ENCODE assay signal across 4 worm cellular contexts in the genomic region with DNA sequence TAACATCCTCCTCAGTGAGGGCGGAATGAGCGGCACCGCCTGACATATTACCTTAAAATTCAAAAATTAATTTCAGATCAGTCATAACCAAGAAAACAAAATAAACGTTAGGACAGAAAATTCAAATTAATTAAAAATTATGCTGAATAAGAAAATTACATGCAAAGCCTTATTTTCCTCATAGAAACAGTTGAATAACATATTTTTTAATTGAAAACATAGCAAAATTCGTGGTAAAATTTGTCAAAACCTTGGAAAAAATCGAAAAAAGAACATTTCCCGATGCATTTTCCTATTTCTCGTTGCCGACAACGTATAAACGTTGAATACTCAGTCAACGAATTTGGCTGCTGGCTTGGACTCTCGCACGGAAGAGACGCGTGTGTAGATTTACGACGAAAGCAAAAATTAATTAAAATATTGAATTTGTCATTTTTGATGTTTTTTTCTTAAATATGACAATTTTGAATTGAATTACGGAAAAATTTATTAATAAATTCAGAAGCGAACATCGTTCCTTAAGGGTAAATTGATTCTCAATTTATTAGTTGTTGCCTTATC.
TF ChIP-seq lines count a peak whose summit lies in the region.

A gene (minus strand): TSS at position 51 of the 561 bp plus-strand sequence.
A gene (plus strand): TSS at position 424 of the 561 bp plus-strand sequence.

TF ChIP-seq in whole organism, L2 larva, 48 proteins besides CTCF, POLR2A, EP300 and RAD21 (continues in another document):
- TF ChIP-seq Y55F3AM.14 (GFP tag; optimal IDR thresholded peaks at IDR 0.05; lab: Kevin White, UChicago) = no peak
- peak; percentile 51 for TF ChIP-seq nhr-77 (tag; optimal IDR thresholded peaks at IDR 0.05; lab: Kevin White, UChicago)
- peak; percentile 91 for TF ChIP-seq sem-4 (tag; optimal IDR thresholded peaks at IDR 0.05; lab: Kevin White, UChicago)
- TF ChIP-seq mdl-1 (tag; optimal IDR thresholded peaks at IDR 0.05; lab: Kevin White, UChicago) = peak in 1 of 2 experiments; percentile 45
- TF ChIP-seq nhr-12 (tag; optimal IDR thresholded peaks at IDR 0.05; lab: Kevin White, UChicago) = no peak
- peak; percentile 57 for TF ChIP-seq ceh-82 (tag; optimal IDR thresholded peaks at IDR 0.05; lab: Kevin White, UChicago)
- TF ChIP-seq ama-1 (optimal IDR thresholded peaks at IDR 0.05; lab: Kevin White, UChicago) = peak; percentile 64
- peak; percentile 80 for TF ChIP-seq egl-27 (tag; optimal IDR thresholded peaks at IDR 0.05; lab: Kevin White, UChicago)
- TF ChIP-seq fos-1 (tag; optimal IDR thresholded peaks at IDR 0.05; lab: Kevin White, UChicago) = peak; percentile 92
- no peak for TF ChIP-seq ztf-11 (tag; optimal IDR thresholded peaks at IDR 0.05; lab: Kevin White, UChicago)
- peak; percentile 89 for TF ChIP-seq lin-11 (tag; optimal IDR thresholded peaks at IDR 0.05; lab: Kevin White, UChicago)
- peak; percentile 97 for TF ChIP-seq R02D3.7 (tag; optimal IDR thresholded peaks at IDR 0.05; lab: Kevin White, UChicago)
- peak; percentile 91 to 98 for TF ChIP-seq lsy-2 (tag; optimal IDR thresholded peaks at IDR 0.05; lab: Kevin White, UChicago)
- no peak for TF ChIP-seq nhr-11 (tag; optimal IDR thresholded peaks at IDR 0.05; lab: Kevin White, UChicago)
- TF ChIP-seq C34F6.9 (tag; optimal IDR thresholded peaks at IDR 0.05; lab: Kevin White, UChicago) = peak; percentile 97
- TF ChIP-seq nhr-21 (tag; optimal IDR thresholded peaks at IDR 0.05; lab: Kevin White, UChicago) = peak; percentile 93
- TF ChIP-seq nhr-129 (tag; optimal IDR thresholded peaks at IDR 0.05; lab: Kevin White, UChicago) = peak; percentile 94
- no peak for TF ChIP-seq lin-39 (tag; optimal IDR thresholded peaks at IDR 0.05; lab: Kevin White, UChicago)
- TF ChIP-seq nhr-10 (tag; optimal IDR thresholded peaks at IDR 0.05; lab: Kevin White, UChicago) = no peak
- TF ChIP-seq ztf-4 (tag; optimal IDR thresholded peaks at IDR 0.05; lab: Kevin White, UChicago) = peak; percentile 80
- no peak for TF ChIP-seq nhr-237 (tag; optimal IDR thresholded peaks at IDR 0.05; lab: Kevin White, UChicago)

TF ChIP-seq in whole organism, L4 larva, 104 proteins besides CTCF, POLR2A, EP300 and RAD21 (continues in another document):
- peak; percentile 89 for TF ChIP-seq ztf-7 (tag; optimal IDR thresholded peaks at IDR 0.05; lab: Kevin White, UChicago)
- peak; percentile 84 to 98 for TF ChIP-seq lsy-2 (tag; optimal IDR thresholded peaks at IDR 0.05; lab: Kevin White, UChicago)
- TF ChIP-seq daf-16 (GFP tag; optimal IDR thresholded peaks at IDR 0.05; lab: Kevin White, UChicago) = peak in 1 of 2 experiments; percentile 33
- peak; percentile 64 for TF ChIP-seq daf-16 (tag; optimal IDR thresholded peaks at IDR 0.05; lab: Kevin White, UChicago)
- no peak for TF ChIP-seq madf-5 (GFP tag; IDR thresholded peaks at IDR 0.05; lab: Robert Waterston, UW)
- peak; percentile 88 for TF ChIP-seq rbr-2 (tag; optimal IDR thresholded peaks at IDR 0.05; lab: Kevin White, UChicago)
- peak in 1 of 2 experiments; percentile 58 for TF ChIP-seq ZK546.5 (tag; optimal IDR thresholded peaks at IDR 0.05; lab: Kevin White, UChicago)
- TF ChIP-seq nhr-102 (tag; optimal IDR thresholded peaks at IDR 0.05; lab: Kevin White, UChicago) = peak; percentile 82
- peak; percentile 34 for TF ChIP-seq zip-2 (tag; optimal IDR thresholded peaks at IDR 0.05; lab: Kevin White, UChicago)
- peak; percentile 80 for TF ChIP-seq F37D6.2 (tag; optimal IDR thresholded peaks at IDR 0.05; lab: Kevin White, UChicago)
- TF ChIP-seq unc-130 (GFP tag; optimal IDR thresholded peaks at IDR 0.05; lab: Kevin White, UChicago) = peak; percentile 67
- TF ChIP-seq nhr-111 (GFP tag; optimal IDR thresholded peaks at IDR 0.05; lab: Kevin White, UChicago) = no peak
- TF ChIP-seq ceh-28 (tag; optimal IDR thresholded peaks at IDR 0.05; lab: Kevin White, UChicago) = no peak
- peak; percentile 12 to 75 for TF ChIP-seq hif-1 (tag; optimal IDR thresholded peaks at IDR 0.05; lab: Kevin White, UChicago)
- no peak for TF ChIP-seq ZK337.2 (GFP tag; IDR thresholded peaks at IDR 0.05; lab: Robert Waterston, UW)
- peak; percentile 83 for TF ChIP-seq hlh-11 (tag; optimal IDR thresholded peaks at IDR 0.05; lab: Kevin White, UChicago)
- TF ChIP-seq mdt-29 (GFP tag; IDR thresholded peaks at IDR 0.05; lab: Robert Waterston, UW) = no peak
- TF ChIP-seq hmg-1.1 (GFP tag; IDR thresholded peaks at IDR 0.05; lab: Robert Waterston, UW) = peak; percentile 83
- TF ChIP-seq nhr-42 (GFP tag; IDR thresholded peaks at IDR 0.05; lab: Robert Waterston, UW) = peak; percentile 37; the same call in 1 of the 2 replicates
- no peak for TF ChIP-seq nhr-10 (tag; optimal IDR thresholded peaks at IDR 0.05; lab: Kevin White, UChicago)
- TF ChIP-seq lin-39 (tag; optimal IDR thresholded peaks at IDR 0.05; lab: Kevin White, UChicago) = no peak
- peak; percentile 31 for TF ChIP-seq mxl-3 (GFP tag; optimal IDR thresholded peaks at IDR 0.05; lab: Kevin White, UChicago)

TF ChIP-seq in whole organism, late embryonic, 69 proteins besides CTCF, POLR2A, EP300 and RAD21 (continues in another document):
- TF ChIP-seq lim-6 (tag; optimal IDR thresholded peaks at IDR 0.05; lab: Kevin White, UChicago) (no peak), fkh-10 (GFP tag; optimal IDR thresholded peaks at IDR 0.05; lab: Kevin White, UChicago) (no peak), tbx-2 (tag; optimal IDR thresholded peaks at IDR 0.05; lab: Kevin White, UChicago) (peak; percentile 56), pros-1 (tag; optimal IDR thresholded peaks at IDR 0.05; lab: Kevin White, UChicago) (no peak), C08G9.2 (tag; optimal IDR thresholded peaks at IDR 0.05; lab: Kevin White, UChicago) (no peak), ceh-22 (tag; optimal IDR thresholded peaks at IDR 0.05; lab: Kevin White, UChicago) (no peak), ceh-31 (tag; optimal IDR thresholded peaks at IDR 0.05; lab: Kevin White, UChicago) (peak; percentile 75), nhr-11 (tag; optimal IDR thresholded peaks at IDR 0.05; lab: Kevin White, UChicago) (no peak), hlh-8 (tag; optimal IDR thresholded peaks at IDR 0.05; lab: Kevin White, UChicago) (no peak), ceh-30 (tag; optimal IDR thresholded peaks at IDR 0.05; lab: Kevin White, UChicago) (no peak), hlh-13 (GFP tag; optimal IDR thresholded peaks at IDR 0.05; lab: Kevin White, UChicago) (no peak), eyg-1 (tag; optimal IDR thresholded peaks at IDR 0.05; lab: Kevin White, UChicago) (no peak), ceh-34 (tag; optimal IDR thresholded peaks at IDR 0.05; lab: Kevin White, UChicago) (peak; percentile 22), T23F11.4 (GFP tag; optimal IDR thresholded peaks at IDR 0.05; lab: Kevin White, UChicago) (no peak), pat-9 (tag; optimal IDR thresholded peaks at IDR 0.05; lab: Kevin White, UChicago) (no peak), rnt-1 (tag; optimal IDR thresholded peaks at IDR 0.05; lab: Kevin White, UChicago) (peak; percentile 21), nfya-1 (tag; optimal IDR thresholded peaks at IDR 0.05; lab: Kevin White, UChicago) (peak; percentile 87), pha-2 (tag; optimal IDR thresholded peaks at IDR 0.05; lab: Kevin White, UChicago) (no peak), ceh-9 (tag; optimal IDR thresholded peaks at IDR 0.05; lab: Kevin White, UChicago) (no peak), ceh-6 (GFP tag; optimal IDR thresholded peaks at IDR 0.05; lab: Kevin White, UChicago) (no peak), pax-1 (tag; optimal IDR thresholded peaks at IDR 0.05; lab: Kevin White, UChicago) (peak; percentile 92), ama-1 (optimal IDR thresholded peaks at IDR 0.05; lab: Kevin White, UChicago) (no peak), odd-2 (tag; optimal IDR thresholded peaks at IDR 0.05; lab: Kevin White, UChicago) (no peak), ttx-3 (tag; optimal IDR thresholded peaks at IDR 0.05; lab: Kevin White, UChicago) (no peak), K09A11.1 (tag; optimal IDR thresholded peaks at IDR 0.05; lab: Kevin White, UChicago; ENCODE audit: insufficient read depth) (no peak)

TF ChIP-seq in whole organism, mixed stage, embryonic, 35 proteins besides CTCF, POLR2A, EP300 and RAD21 (continues in another document):
- TF ChIP-seq mls-2 (tag; optimal IDR thresholded peaks at IDR 0.05; lab: Kevin White, UChicago) (no peak), cnd-1 (tag; optimal IDR thresholded peaks at IDR 0.05; lab: Kevin White, UChicago) (no peak), nhr-76 (tag; optimal IDR thresholded peaks at IDR 0.05; lab: Kevin White, UChicago) (no peak), ztf-11 (tag; optimal IDR thresholded peaks at IDR 0.05; lab: Kevin White, UChicago) (no peak), elt-1 (tag; optimal IDR thresholded peaks at IDR 0.05; lab: Kevin White, UChicago; ENCODE audit: borderline replicate concordance, insufficient read depth) (no peak), mab-5 (tag; optimal IDR thresholded peaks at IDR 0.05; lab: Kevin White, UChicago) (peak; percentile 56), snpc-4 (tag; optimal IDR thresholded peaks at IDR 0.05; lab: Kevin White, UChicago) (no peak), sem-2 (GFP tag; optimal IDR thresholded peaks at IDR 0.05; lab: Kevin White, UChicago) (no peak), blmp-1 (tag; optimal IDR thresholded peaks at IDR 0.05; lab: Kevin White, UChicago) (no peak), nhr-237 (tag; optimal IDR thresholded peaks at IDR 0.05; lab: Kevin White, UChicago) (peak; percentile 91), nhr-28 (tag; optimal IDR thresholded peaks at IDR 0.05; lab: Kevin White, UChicago) (no peak), unc-120 (tag; optimal IDR thresholded peaks at IDR 0.05; lab: Kevin White, UChicago; ENCODE audit: poor library complexity, severe bottlenecking) (peak; percentile 65), zip-8 (tag; optimal IDR thresholded peaks at IDR 0.05; lab: Kevin White, UChicago) (no peak), sptf-1 (tag; optimal IDR thresholded peaks at IDR 0.05; lab: Kevin White, UChicago) (no peak), hlh-1 (tag; optimal IDR thresholded peaks at IDR 0.05; lab: Kevin White, UChicago) (peak; percentile 61), nhr-2 (tag; optimal IDR thresholded peaks at IDR 0.05; lab: Kevin White, UChicago) (no peak), bed-3 (GFP tag; optimal IDR thresholded peaks at IDR 0.05; lab: Kevin White, UChicago) (no peak), mep-1 (tag; optimal IDR thresholded peaks at IDR 0.05; lab: Kevin White, UChicago) (peak; percentile 98), lsy-2 (tag; optimal IDR thresholded peaks at IDR 0.05; lab: Kevin White, UChicago) (peak; percentile 90), pha-4 (tag; optimal IDR thresholded peaks at IDR 0.05; lab: Kevin White, UChicago) (peak; percentile 81), lin-32 (GFP tag; optimal IDR thresholded peaks at IDR 0.05; lab: Kevin White, UChicago) (no peak), lin-13 (tag; optimal IDR thresholded peaks at IDR 0.05; lab: Kevin White, UChicago) (peak; percentile 79), ham-2 (GFP tag; optimal IDR thresholded peaks at IDR 0.05; lab: Kevin White, UChicago) (no peak), elt-3 (tag; optimal IDR thresholded peaks at IDR 0.05; lab: Kevin White, UChicago) (peak; percentile 17), tbx-8 (GFP tag; optimal IDR thresholded peaks at IDR 0.05; lab: Kevin White, UChicago) (no peak), ceh-43 (GFP tag; optimal IDR thresholded peaks at IDR 0.05; lab: Kevin White, UChicago) (no peak), ces-1 (GFP tag; optimal IDR thresholded peaks at IDR 0.05; lab: Kevin White, UChicago) (peak; percentile 96)
